Worm (Caenorhabditis elegans): ENCODE results near the gene gtr-1.

The gtr-1 gene

DNA sequence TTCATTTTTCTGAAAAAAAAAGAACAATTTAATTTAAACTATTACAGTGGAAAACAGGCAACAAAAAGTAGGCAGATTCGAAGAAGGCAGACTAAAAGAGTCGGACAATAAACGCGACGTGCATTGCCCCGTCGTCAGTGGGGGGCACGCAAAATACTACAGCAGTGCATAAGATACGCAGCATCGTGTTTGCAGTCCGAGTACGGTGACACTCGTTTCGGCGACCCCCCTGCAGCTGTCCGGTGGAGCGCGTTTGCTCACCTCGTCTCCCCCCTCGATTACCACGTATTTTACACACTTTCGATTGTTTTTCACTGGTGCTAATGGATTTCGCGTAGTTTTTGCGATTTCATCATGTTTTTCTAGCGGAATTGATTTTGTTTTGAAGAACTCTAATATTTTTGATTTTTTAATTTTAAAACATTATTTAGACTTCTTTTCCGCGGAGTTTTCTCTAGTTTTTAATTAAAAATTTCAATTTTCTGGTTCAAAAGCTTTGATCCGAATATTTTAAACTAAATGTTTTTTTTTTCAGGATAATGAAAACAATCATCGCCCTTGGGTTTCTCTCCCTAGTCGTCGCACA lies 34.4 kb upstream of the gtr-1 start, which contains the start of the genes trap-2 and ile-2:
Gene trap-2 (minus strand): TSS at position 9 of the 586 bp plus-strand sequence.
Gene ile-2 (plus strand): TSS at position 536 of the 586 bp plus-strand sequence.
- TF ChIP-seq ztf-26 (tag; optimal IDR thresholded peaks at IDR 0.05) (peak; percentile 79), K12H6.12 (tag; optimal IDR thresholded peaks at IDR 0.05) (peak; percentile 96), ztf-18 (tag; optimal IDR thresholded peaks at IDR 0.05) (peak; percentile 79), Y67H2A.10 (GFP tag; conservative IDR thresholded peaks at IDR 0.05) (no peak), tbp1 (GFP tag; optimal IDR thresholded peaks at IDR 0.05) (peak; percentile 66), die-1 (tag; optimal IDR thresholded peaks at IDR 0.05) (peak; percentile 10), lin-26 (GFP tag; IDR thresholded peaks at IDR 0.05) (0 out of 2 replicates have a peak, but pooled peaks have one; percentile 21), athp-1 (tag; optimal IDR thresholded peaks at IDR 0.05) (peak; percentile 8), efl-1 (GFP tag; optimal IDR thresholded peaks at IDR 0.05) (no peak), rpc-1 (optimal IDR thresholded peaks at IDR 0.05) (no peak), rpc-1 (tag; optimal IDR thresholded peaks at IDR 0.05) (no peak), snpc-1.3 (tag; optimal IDR thresholded peaks at IDR 0.05; ENCODE audit: insufficient read depth) (no peak), egl-18 (GFP tag; IDR thresholded peaks at IDR 0.05) (no peak), hlh-12 (tag; optimal IDR thresholded peaks at IDR 0.05) (no peak), nhr-120 (GFP tag; IDR thresholded peaks at IDR 0.05) (0 out of 2 replicates have a peak, but pooled peaks have one; percentile 17), ztf-22 (GFP tag; optimal IDR thresholded peaks at IDR 0.05) (peak; percentile 49), attf-5 (GFP tag; optimal IDR thresholded peaks at IDR 0.05) (peak; percentile 94), ekl-4 (GFP tag; IDR thresholded peaks at IDR 0.05) (peak; percentile 39; the same call in 1 of the 2 replicates), let-607 (tag; optimal IDR thresholded peaks at IDR 0.05) (peak; percentile 100), ztf-6 (GFP tag; IDR thresholded peaks at IDR 0.05) (0 out of 2 replicates have a peak, but pooled peaks have one; percentile 66), lin-35 (GFP tag; optimal IDR thresholded peaks at IDR 0.05) (peak in 1 of 3 experiments; percentile 15), gei-17 (GFP tag; optimal IDR thresholded peaks at IDR 0.05) (peak; percentile 68), ceh-100 (GFP tag; IDR thresholded peaks at IDR 0.05) (peak; percentile 32; the same call in 1 of the 2 replicates), nfyb-1 (GFP tag; IDR thresholded peaks at IDR 0.05) (peak; percentile 93), F23B12.7 (tag; optimal IDR thresholded peaks at IDR 0.05; ENCODE audit: insufficient read depth) (peak; percentile 37), B0035.1 (tag; optimal IDR thresholded peaks at IDR 0.05) (peak; percentile 8), nhr-179 (tag; optimal IDR thresholded peaks at IDR 0.05) (no peak), bed-1 (GFP tag; IDR thresholded peaks at IDR 0.05) (no peak), F52B5.7 (tag; optimal IDR thresholded peaks at IDR 0.05) (no peak), madf-3 (GFP tag; IDR thresholded peaks at IDR 0.05) (0 out of 2 replicates have a peak, but pooled peaks have one; percentile 34), Y53G8AR.9 (GFP tag; conservative IDR thresholded peaks at IDR 0.05) (peak; percentile 90), egrh-3 (GFP tag; IDR thresholded peaks at IDR 0.05) (peak; percentile 84), F37B4.10 (GFP tag; IDR thresholded peaks at IDR 0.05) (0 out of 2 replicates have a peak, but pooled peaks have one; percentile 81), ztf-28 (GFP tag; IDR thresholded peaks at IDR 0.05) (0 out of 2 replicates have a peak, but pooled peaks have one; percentile 16), ccch-3 (GFP tag; optimal IDR thresholded peaks at IDR 0.05) (no peak), ceh-27 (GFP tag; optimal IDR thresholded peaks at IDR 0.05) (peak; percentile 91), rcor-1 (GFP tag; IDR thresholded peaks at IDR 0.05) (peak; percentile 59), dox-1 (GFP tag; IDR thresholded peaks at IDR 0.05) (peak; percentile 96), madf-10 (tag; optimal IDR thresholded peaks at IDR 0.05) (peak; percentile 79), attf-3 (GFP tag; conservative IDR thresholded peaks at IDR 0.05) (0 out of 2 replicates have a peak, but pooled peaks have one; percentile 23), tlf-1 (GFP tag; optimal IDR thresholded peaks at IDR 0.05) (peak; percentile 76), nfya-2 (GFP tag; IDR thresholded peaks at IDR 0.05) (no peak), atf-7 (tag; optimal IDR thresholded peaks at IDR 0.05) (peak; percentile 72), Y56A3A.18 (GFP tag; IDR thresholded peaks at IDR 0.05) (peak; percentile 83; the same call in 1 of the 2 replicates), lin-40 (tag; optimal IDR thresholded peaks at IDR 0.05) (peak; percentile 88), mel-28 (tag; optimal IDR thresholded peaks at IDR 0.05; ENCODE audit: borderline replicate concordance) (no peak), sdz-38 (tag; optimal IDR thresholded peaks at IDR 0.05) (no peak), unc-130 (GFP tag; optimal IDR thresholded peaks at IDR 0.05) (no peak)

Data from whole organism, young adult.